Worm (Caenorhabditis elegans) whole organism, L4 larva: Measurements from ENCODE around the gene T04C12.8.

ENCODE experiments used
- F26F4.8 ChIP-seq: fragments of 200-800 bp; sonication (Bioruptor generic); conservative IDR thresholded peaks from 2 replicates; pipeline ENCODE4 v1.3.6; 2022; ENCODE audit warnings: missing genetic modification characterization, missing compliant biosample characterization
- F37D6.2 ChIP-seq: sonication (generic microtip); optimal IDR thresholded peaks from 2 replicates; lab custom pipeline; 2016; ENCODE audit warnings: mild to moderate bottlenecking, missing genetic modification characterization, missing compliant biosample characterization
- F44E2.7 ChIP-seq: fragments of 200-800 bp; sonication (Bioruptor generic); IDR thresholded peaks from 2 replicates; pipeline ENCODE4 v2.1.2; 2022; ENCODE audit warnings: missing genetic modification characterization, missing compliant biosample characterization
- R02D3.7 ChIP-seq: fragments of 150-350 bp; sonication (generic microtip); optimal IDR thresholded peaks from 3 replicates; lab custom pipeline; 2014; ENCODE audit warnings: missing biosample characterization, missing genetic modification characterization
- Y105C5A.15 ChIP-seq: fragments of 200-800 bp; sonication (Bioruptor generic); IDR thresholded peaks from 2 replicates; pipeline ENCODE4 v1.3.6; 2022; ENCODE audit warnings: missing genetic modification characterization, missing compliant biosample characterization
- Y75B8A.6 ChIP-seq: fragments of 200-800 bp; sonication (Bioruptor generic); IDR thresholded peaks from 2 replicates; pipeline ENCODE4 v1.3.6; 2022; ENCODE audit warnings: missing genetic modification reagents, missing genetic modification characterization, missing compliant biosample characterization
- ZK337.2 ChIP-seq: fragments of 200-800 bp; sonication (Bioruptor generic); IDR thresholded peaks from 2 replicates; pipeline ENCODE4 v1.3.6; 2022; ENCODE audit warnings: missing genetic modification reagents, missing genetic modification characterization, missing compliant biosample characterization
- ZK546.5 ChIP-seq, 2 experiments: sonication (generic microtip); optimal IDR thresholded peaks; 2 replicates each; lab custom pipeline; 2017; ENCODE audit warnings: missing biosample characterization in 2 of 2, missing genetic modification characterization in 2 of 2
- aha-1 ChIP-seq: fragments of 150-350 bp; peaks from one replicate; lab custom pipeline; 2014; ENCODE audit warnings: missing biosample characterization, missing genetic modification characterization
- aly-2 ChIP-seq: sonication (generic microtip); optimal IDR thresholded peaks from 2 replicates; lab custom pipeline; 2018; ENCODE audit warnings: missing biosample characterization, missing genetic modification characterization
- attf-4 ChIP-seq: sonication (generic microtip); optimal IDR thresholded peaks from 3 replicates; lab custom pipeline; 2017; ENCODE audit warnings: missing biosample characterization, missing genetic modification characterization
- ces-1 ChIP-seq: fragments of 150-350 bp; sonication (generic microtip); optimal IDR thresholded peaks from 4 replicates; lab custom pipeline; 2014; ENCODE audit warnings: missing biosample characterization, missing genetic modification reagents, missing genetic modification characterization
- ctbp-1 ChIP-seq: fragments of 200-800 bp; sonication (Bioruptor generic); IDR thresholded peaks from 2 replicates; pipeline ENCODE4 v1.3.6; 2022; ENCODE audit warnings: missing genetic modification reagents, missing genetic modification characterization, missing compliant biosample characterization
- daf-12 ChIP-seq: fragments of 150-350 bp; optimal IDR thresholded peaks from 2 replicates; lab custom pipeline; 2014; ENCODE audit warnings: missing biosample characterization, missing genetic modification reagents, missing genetic modification characterization
- daf-16 ChIP-seq, 3 experiments: sonication (generic microtip); optimal IDR thresholded peaks; 2 replicates each; lab custom pipeline; 2016 to 2017; ENCODE audit warnings: missing genetic modification characterization in 3 of 3, missing genetic modification reagents in 3 of 3, mild to moderate bottlenecking in 2 of 3, missing compliant biosample characterization in 2 of 3, missing biosample characterization in 1 of 3, moderate library complexity in 1 of 3
- dve-1 ChIP-seq: sonication (generic microtip); optimal IDR thresholded peaks from 2 replicates; lab custom pipeline; 2017; ENCODE audit warnings: antibody characterized with exemption, mild to moderate bottlenecking, missing genetic modification characterization, missing compliant biosample characterization; ENCODE audit not compliant: insufficient read depth
- egl-43 ChIP-seq: fragments of 200-800 bp; sonication (Bioruptor generic); IDR thresholded peaks from 2 replicates; pipeline ENCODE4 v1.3.6; 2022; ENCODE audit warnings: missing genetic modification reagents, missing genetic modification characterization, missing compliant biosample characterization
- fos-1 ChIP-seq: fragments of 150-350 bp; optimal IDR thresholded peaks from 2 replicates; lab custom pipeline; 2014; ENCODE audit warnings: missing biosample characterization, missing genetic modification characterization
- hlh-11 ChIP-seq: fragments of 200-800 bp; sonication (Bioruptor generic); optimal IDR thresholded peaks from 2 replicates; lab custom pipeline; 2018; ENCODE audit warnings: mild to moderate bottlenecking, missing genetic modification characterization, missing compliant biosample characterization
- hmg-1.1 ChIP-seq: fragments of 200-800 bp; sonication (Bioruptor generic); IDR thresholded peaks from 2 replicates; pipeline ENCODE4 v1.3.6; 2022; ENCODE audit warnings: missing genetic modification reagents, missing genetic modification characterization, missing compliant biosample characterization
- lin-1 ChIP-seq: fragments of 200-800 bp; sonication (Bioruptor generic); IDR thresholded peaks from 2 replicates; pipeline ENCODE4 v1.3.6; 2022; ENCODE audit warnings: missing genetic modification reagents, missing genetic modification characterization, missing compliant biosample characterization
- lin-15B ChIP-seq: fragments of 150-350 bp; sonication (generic microtip); optimal IDR thresholded peaks from 3 replicates; lab custom pipeline; 2014; ENCODE audit warnings: missing biosample characterization, missing genetic modification characterization
- madf-9 ChIP-seq: fragments of 200-800 bp; sonication (Bioruptor generic); conservative IDR thresholded peaks from 2 replicates; pipeline ENCODE4 v1.3.6; 2022; ENCODE audit warnings: missing genetic modification reagents, missing genetic modification characterization, missing compliant biosample characterization
- mdl-1 ChIP-seq, 2 experiments: fragments of 150-350 bp in 1 of 2; sonication (generic microtip) in 1 of 2; optimal IDR thresholded peaks; 2 replicates each; lab custom pipeline; 2014 to 2017; ENCODE audit warnings: missing biosample characterization in 2 of 2, missing genetic modification characterization in 2 of 2
- mep-1 ChIP-seq: fragments of 150-350 bp; sonication (generic microtip); optimal IDR thresholded peaks from 3 replicates; lab custom pipeline; 2014; ENCODE audit warnings: missing biosample characterization, missing genetic modification characterization
- mxl-2 ChIP-seq: fragments of 200-800 bp; sonication (Bioruptor generic); conservative IDR thresholded peaks from 2 replicates; pipeline ENCODE4 v1.3.6; 2022; ENCODE audit warnings: missing genetic modification reagents, missing genetic modification characterization, missing compliant biosample characterization
- mxl-3 ChIP-seq: fragments of 200-800 bp; sonication (Bioruptor generic); optimal IDR thresholded peaks from 2 replicates; lab custom pipeline; 2018; ENCODE audit warnings: mild to moderate bottlenecking, missing genetic modification characterization, missing compliant biosample characterization
- nhr-11 ChIP-seq: fragments of 150-350 bp; optimal IDR thresholded peaks from 2 replicates; lab custom pipeline; 2014; ENCODE audit warnings: missing biosample characterization, missing genetic modification characterization
- nhr-111 ChIP-seq: fragments of 200-800 bp; sonication (Bioruptor generic); optimal IDR thresholded peaks from 2 replicates; lab custom pipeline; 2018; ENCODE audit warnings: mild to moderate bottlenecking, missing genetic modification characterization, missing compliant biosample characterization
- nhr-25 ChIP-seq: sonication (generic microtip); optimal IDR thresholded peaks from 2 replicates; lab custom pipeline; 2017; ENCODE audit warnings: missing genetic modification characterization, mild to moderate bottlenecking, missing compliant biosample characterization, antibody characterized with exemption, moderate library complexity, borderline replicate concordance; ENCODE audit not compliant: insufficient read depth
- nhr-28 ChIP-seq: fragments of 150-350 bp; optimal IDR thresholded peaks from 2 replicates; lab custom pipeline; 2014; ENCODE audit warnings: missing biosample characterization, missing genetic modification characterization
- pha-4 ChIP-seq, 2 experiments: fragments of 150-350 bp in 1 of 2; fragments of 200-800 bp in 1 of 2; sonication (Bioruptor generic) in 1 of 2; IDR thresholded peaks in 1 of 2; optimal IDR thresholded peaks in 1 of 2; 2 replicates each; pipeline versions ENCODE4 v1.3.6 to Lab custom; 2014 to 2022; ENCODE audit warnings: missing genetic modification characterization in 2 of 2, missing genetic modification reagents in 2 of 2, missing biosample characterization in 1 of 2, missing compliant biosample characterization in 1 of 2
- pqm-1 ChIP-seq: sonication (generic microtip); optimal IDR thresholded peaks from 2 replicates; lab custom pipeline; 2017; ENCODE audit warnings: missing biosample characterization, missing genetic modification characterization
- saeg-2 ChIP-seq: fragments of 200-800 bp; sonication (Bioruptor generic); IDR thresholded peaks from 2 replicates; pipeline ENCODE4 v1.3.6; 2022; ENCODE audit warnings: missing genetic modification reagents, missing genetic modification characterization, missing compliant biosample characterization
- sdz-12 ChIP-seq: fragments of 200-800 bp; sonication (Bioruptor generic); optimal IDR thresholded peaks from 2 replicates; lab custom pipeline; 2018; ENCODE audit warnings: mild to moderate bottlenecking, missing genetic modification characterization, missing compliant biosample characterization
- set-16 ChIP-seq: fragments of 200-800 bp; sonication (Bioruptor generic); IDR thresholded peaks from 2 replicates; pipeline ENCODE4 v1.3.6; 2022; ENCODE audit warnings: missing genetic modification reagents, missing genetic modification characterization, missing compliant biosample characterization
- skn-1 ChIP-seq: fragments of 150-350 bp; optimal IDR thresholded peaks from 2 replicates; lab custom pipeline; 2014; ENCODE audit warnings: missing biosample characterization, missing genetic modification characterization
- snpc-1.2 ChIP-seq: fragments of 200-800 bp; sonication (Bioruptor generic); IDR thresholded peaks from 2 replicates; pipeline ENCODE4 v1.3.6; 2022; ENCODE audit warnings: missing genetic modification reagents, missing genetic modification characterization, missing compliant biosample characterization
- snpc-4 ChIP-seq: fragments of 150-350 bp; optimal IDR thresholded peaks from 2 replicates; lab custom pipeline; 2014; ENCODE audit warnings: missing biosample characterization, missing genetic modification characterization
- spr-1 ChIP-seq: sonication (generic microtip); optimal IDR thresholded peaks from 2 replicates; lab custom pipeline; 2016; ENCODE audit warnings: mild to moderate bottlenecking, missing genetic modification characterization, missing compliant biosample characterization
- unc-39 ChIP-seq: sonication (generic microtip); optimal IDR thresholded peaks from 2 replicates; lab custom pipeline; 2017; ENCODE audit warnings: missing biosample characterization, missing genetic modification characterization
- unc-62 ChIP-seq, 3 experiments: fragments of 150-350 bp in 1 of 3; sonication (generic microtip); optimal IDR thresholded peaks in 2 of 3; peaks in 1 of 3; 1 replicate in 1 of 3; 2 replicates in 2 of 3; lab custom pipeline; 2014 to 2017; ENCODE audit warnings: missing biosample characterization in 3 of 3, missing genetic modification characterization in 3 of 3, missing genetic modification reagents in 3 of 3, missing genotype in 1 of 3
- vab-7 ChIP-seq: fragments of 200-800 bp; sonication (Bioruptor generic); IDR thresholded peaks from 2 replicates; pipeline ENCODE4 v1.3.6; 2022; ENCODE audit warnings: missing genetic modification reagents, missing genetic modification characterization, missing compliant biosample characterization
- zip-11 ChIP-seq: fragments of 200-800 bp; sonication (Bioruptor generic); IDR thresholded peaks from 2 replicates; pipeline ENCODE4 v1.3.6; 2022; ENCODE audit warnings: missing genetic modification characterization, missing compliant biosample characterization
- ztf-11 ChIP-seq: fragments of 150-350 bp; optimal IDR thresholded peaks from 2 replicates; lab custom pipeline; 2014; ENCODE audit warnings: missing biosample characterization, missing genetic modification characterization
- ztf-7 ChIP-seq: fragments of 150-350 bp; optimal IDR thresholded peaks from 2 replicates; lab custom pipeline; 2014; ENCODE audit warnings: missing biosample characterization, missing genetic modification characterization

Gene T04C12.8

ce11 chrV:11075209-11076027, 6.3 kb upstream of the T04C12.8 start (continued):
- TF ChIP-seq lin-1 (GFP tag; lab: Robert Waterston, UW) (no peak), hlh-11 (peak; percentile 21), ztf-11 (tag; lab: Kevin White, UChicago) (no peak), mep-1 (peak; percentile 27), F26F4.8 (GFP tag; lab: Robert Waterston, UW) (no peak), attf-4 (tag; lab: Kevin White, UChicago) (no peak), dve-1 (tag; lab: Kevin White, UChicago) (peak; percentile 28), aha-1 (tag; lab: Kevin White, UChicago) (peak; percentile 80), F44E2.7 (GFP tag; lab: Robert Waterston, UW) (no peak), spr-1 (no peak), daf-16 (GFP tag; optimal IDR thresholded peaks at IDR 0.05; lab: Kevin White, UChicago) (no peak), daf-16 (tag; optimal IDR thresholded peaks at IDR 0.05; lab: Kevin White, UChicago) (no peak), ZK546.5 (tag; optimal IDR thresholded peaks at IDR 0.05; lab: Kevin White, UChicago) (no peak), nhr-11 (tag; lab: Kevin White, UChicago) (no peak), fos-1 (tag; lab: Kevin White, UChicago) (no peak), sdz-12 (no peak), nhr-28 (tag; lab: Kevin White, UChicago) (no peak), lin-15B (no peak), mxl-2 (GFP tag; lab: Robert Waterston, UW) (no peak), Y75B8A.6 (GFP tag; lab: Robert Waterston, UW) (no peak), ces-1 (no peak), ctbp-1 (GFP tag; lab: Robert Waterston, UW) (peak; percentile 74)

- TF ChIP-seq snpc-4 (no peak), ZK337.2 (no peak), pqm-1 (tag; lab: Kevin White, UChicago) (no peak), aly-2 (tag; lab: Kevin White, UChicago) (no peak), ctbp-1 (GFP tag; lab: Robert Waterston, UW) (0 out of 2 replicates have a peak, but pooled peaks have one; percentile 10), hlh-11 (peak; percentile 40), mep-1 (no peak), skn-1 (tag; lab: Kevin White, UChicago) (no peak), Y105C5A.15 (GFP tag; lab: Robert Waterston, UW) (no peak), vab-7 (no peak), unc-62 (GFP tag; optimal IDR thresholded peaks at IDR 0.05 in 1 of 2; lab: Kevin White, UChicago) (no peak), unc-62 (tag; optimal IDR thresholded peaks at IDR 0.05; lab: Kevin White, UChicago) (no peak), nhr-28 (tag; lab: Kevin White, UChicago) (peak; percentile 22), sdz-12 (no peak), madf-9 (GFP tag; lab: Robert Waterston, UW) (no peak), unc-39 (tag; lab: Kevin White, UChicago) (no peak), mdl-1 (tag; optimal IDR thresholded peaks at IDR 0.05; lab: Kevin White, UChicago) (no peak), daf-12 (no peak), ztf-7 (tag; lab: Kevin White, UChicago) (no peak), saeg-2 (GFP tag; lab: Robert Waterston, UW) (no peak), zip-11 (GFP tag; lab: Robert Waterston, UW) (no peak), R02D3.7 (tag; lab: Kevin White, UChicago) (no peak), daf-16 (GFP tag; optimal IDR thresholded peaks at IDR 0.05; lab: Kevin White, UChicago) (peak in 1 of 2 experiments; percentile 47), daf-16 (tag; optimal IDR thresholded peaks at IDR 0.05; lab: Kevin White, UChicago) (no peak), snpc-1.2 (GFP tag; lab: Robert Waterston, UW) (peak; percentile 17; the same call in 1 of the 2 replicates), mxl-3 (peak; percentile 9), dve-1 (tag; lab: Kevin White, UChicago) (no peak), nhr-25 (tag; lab: Kevin White, UChicago) (no peak), hmg-1.1 (GFP tag; lab: Robert Waterston, UW) (no peak), pha-4 (GFP tag; IDR thresholded peaks at IDR 0.05; lab: Robert Waterston, UW) (peak; percentile 47; the same call in 1 of the 2 replicates), pha-4 (tag; optimal IDR thresholded peaks at IDR 0.05; lab: Kevin White, UChicago) (no peak), egl-43 (GFP tag; lab: Robert Waterston, UW) (no peak), set-16 (GFP tag; lab: Robert Waterston, UW) (peak; percentile 45), aha-1 (tag; lab: Kevin White, UChicago) (peak; percentile 32), F37D6.2 (no peak), nhr-11 (tag; lab: Kevin White, UChicago) (peak; percentile 46), nhr-111 (GFP tag; lab: Kevin White, UChicago) (no peak)
Observed at ce11 chrV:11074448-11074847, 5.3 kb upstream of the T04C12.8 start, which contains the start of gene act-3. Gene act-3 (minus strand): TSS chrV:11074498.
